Worm (Caenorhabditis elegans): ENCODE results near the gene F19G12.11.
"Not testable (repeated sequence)": the region's sequence is repeated elsewhere in the genome, so short reads cannot be mapped to it uniquely, and the experiment has no call there.

Gene F19G12.11

ce11 chrX:1445696-1446095 lies 19.4 kb upstream of the F19G12.11 start:
- TF ChIP-seq unc-62 (GFP tag; optimal IDR thresholded peaks at IDR 0.05), result no peak

DNA sequence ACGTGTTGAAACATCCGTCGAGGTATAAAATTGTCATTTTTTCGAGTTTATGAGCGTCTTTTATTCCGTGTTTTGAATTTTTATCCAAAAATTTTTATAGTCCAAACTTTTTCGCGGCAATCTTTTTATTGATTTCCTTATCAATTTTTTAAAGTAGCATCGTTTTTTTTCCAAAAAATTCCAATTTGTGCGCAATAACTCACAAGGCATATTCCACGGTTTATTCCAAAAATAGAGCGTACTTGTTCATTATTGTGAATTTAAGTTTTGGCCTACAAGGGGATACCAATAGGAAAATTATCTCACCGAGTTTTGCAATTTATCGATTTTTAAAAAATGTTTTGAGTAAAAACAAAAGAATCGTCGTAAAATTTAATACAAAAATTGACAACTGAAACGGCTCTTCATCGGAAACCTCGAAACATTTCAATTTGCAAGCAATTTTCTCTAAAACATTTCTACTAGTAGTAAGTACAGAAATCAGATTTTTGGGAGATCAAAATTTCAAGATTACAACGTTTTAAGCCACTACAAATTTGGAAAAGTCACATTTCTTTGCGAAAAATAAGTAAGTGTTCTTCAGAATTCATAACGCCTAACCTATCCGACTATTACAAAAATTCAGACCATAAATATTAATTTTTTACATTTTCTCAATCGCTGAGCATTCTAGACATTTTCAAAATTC lies 17.4 kb upstream of the F19G12.11 start:
- TF ChIP-seq unc-62 (GFP tag; optimal IDR thresholded peaks at IDR 0.05), result no peak

- no peak for TF ChIP-seq unc-62 (GFP tag; optimal IDR thresholded peaks at IDR 0.05)
Measured at ce11 chrX:1441602-1442183, 15.4 kb upstream of the F19G12.11 start.

- TF ChIP-seq unc-62 (GFP tag; optimal IDR thresholded peaks at IDR 0.05), result no peak
Measured at ce11 chrX:1440161-1440560, 13.8 kb upstream of the F19G12.11 start, which contains the start of gene sedl-1. sedl-1 (minus strand) TSS chrX:1440261.

ce11 chrX:1438925-1439324 lies 12.6 kb upstream of the F19G12.11 start:
- no peak for TF ChIP-seq unc-62 (GFP tag; optimal IDR thresholded peaks at IDR 0.05)

DNA sequence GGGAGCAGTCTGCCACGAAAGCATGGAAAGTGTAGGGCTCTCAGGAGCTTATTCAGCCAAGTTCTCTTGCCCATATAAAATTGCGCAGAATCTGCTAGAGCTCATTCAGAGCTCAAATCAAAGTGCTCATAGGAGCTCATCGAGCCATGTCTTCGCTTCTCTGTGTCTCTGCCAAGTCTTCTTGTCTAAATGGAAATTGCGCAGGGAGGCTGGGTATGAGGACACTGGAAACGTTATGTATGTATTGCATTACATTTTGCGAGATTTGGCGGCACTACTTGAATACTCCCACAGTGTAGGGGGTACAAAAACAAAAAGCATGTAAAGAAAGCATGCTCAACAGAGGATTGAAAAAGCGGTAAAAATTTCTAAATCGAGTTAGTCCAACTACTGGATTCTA lies 10.8 kb upstream of the F19G12.11 start:
- no peak for TF ChIP-seq unc-62 (GFP tag; optimal IDR thresholded peaks at IDR 0.05)

DNA sequence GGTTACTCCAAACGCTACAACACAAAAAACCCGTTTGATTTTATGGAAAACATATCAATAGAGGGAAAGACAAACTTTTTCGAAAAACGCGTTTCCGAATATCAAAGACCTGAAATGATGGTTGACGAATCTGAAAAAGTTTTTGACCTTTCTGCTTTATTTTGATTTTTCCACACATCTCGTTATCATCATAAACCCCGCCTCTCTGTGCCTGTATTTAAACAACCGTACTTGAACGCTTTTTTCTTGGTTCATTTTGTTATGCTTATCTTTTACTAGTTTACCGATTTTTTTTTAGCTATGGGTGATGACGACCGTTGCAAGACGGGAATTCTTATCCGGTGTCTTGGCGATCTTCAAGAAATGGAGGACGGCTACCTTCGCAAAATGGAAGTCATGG lies 4.4 kb upstream of the F19G12.11 start, which contains the start of gene F19G12.1:
Gene F19G12.1, plus strand, starts transcription at position 301 of the 400 bp plus-strand sequence.
- not testable (repeated sequence) for TF ChIP-seq unc-62 (GFP tag; optimal IDR thresholded peaks at IDR 0.05)

ce11 chrX:1424509-1424908 lies 1.8 kb downstream of the F19G12.11 start, which contains the start of gene F19G12.3:
F19G12.3 (plus strand) TSS chrX:1424809.
- TF ChIP-seq unc-62 (GFP tag; optimal IDR thresholded peaks at IDR 0.05), result no peak

DNA sequence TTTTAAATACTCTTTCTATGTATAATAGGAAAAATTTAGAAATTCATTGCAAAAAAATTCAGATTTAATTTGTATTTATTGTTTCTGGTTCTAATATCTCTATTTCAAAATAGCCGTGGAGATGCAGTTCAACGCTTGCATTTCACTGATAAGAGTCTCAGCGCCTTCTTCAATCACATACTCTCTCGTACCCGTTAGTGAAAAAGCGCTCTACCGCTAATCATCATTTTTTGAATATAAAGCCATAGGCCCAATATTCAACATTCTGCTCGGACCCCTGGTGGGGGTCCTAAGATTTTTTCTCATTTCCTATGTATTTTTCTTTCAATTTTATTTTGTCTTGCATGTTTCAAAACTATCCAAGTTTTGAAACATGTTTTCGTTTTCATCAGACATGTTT lies 5.8 kb downstream of the F19G12.11 start:
- TF ChIP-seq unc-62 (GFP tag; optimal IDR thresholded peaks at IDR 0.05), result no peak

ce11 chrX:1419163-1419696 lies 7.1 kb downstream of the F19G12.11 start, which contains the start of gene F19G12.9:
F19G12.9 (plus strand) TSS chrX:1419213.
- no peak for TF ChIP-seq unc-62 (GFP tag; optimal IDR thresholded peaks at IDR 0.05)

ce11 chrX:1416776-1417354 lies 9.5 kb downstream of the F19G12.11 start, which contains the start of the genes F19G12.4 and F19G12.8:
F19G12.4 (plus strand) TSS chrX:1417304.
F19G12.8 (plus strand) TSS chrX:1417320.
- no peak for TF ChIP-seq unc-62 (GFP tag; optimal IDR thresholded peaks at IDR 0.05)

ce11 chrX:1412844-1413243 lies 13.5 kb downstream of the F19G12.11 start, which contains the start of gene srh-19:
srh-19 (plus strand) TSS chrX:1413144.
- no peak for TF ChIP-seq unc-62 (GFP tag; optimal IDR thresholded peaks at IDR 0.05)

DNA sequence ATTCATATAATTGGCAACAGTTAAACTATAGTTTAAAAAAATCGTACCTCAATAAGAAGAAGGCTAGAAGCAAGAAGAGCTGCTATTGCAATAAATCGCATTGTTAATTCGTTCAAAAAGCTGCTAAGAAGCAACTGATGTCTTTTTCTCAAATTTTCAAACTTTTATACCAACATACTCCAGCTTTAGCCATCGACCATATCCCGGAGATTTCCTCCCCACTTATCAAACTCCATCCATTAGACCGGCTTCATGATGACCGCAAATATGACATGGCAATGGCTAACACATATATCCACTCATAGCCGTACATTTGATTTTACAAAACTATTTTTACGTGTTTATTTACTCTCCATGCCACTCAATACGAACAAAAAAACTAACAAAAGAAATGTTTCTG lies 15.8 kb downstream of the F19G12.11 start, which contains the start of gene abu-2:
Gene abu-2, minus strand, starts transcription at position 101 of the 400 bp plus-strand sequence.
- no peak for TF ChIP-seq unc-62 (GFP tag; optimal IDR thresholded peaks at IDR 0.05)

ce11 chrX:1409224-1409623 lies 17.1 kb downstream of the F19G12.11 start:
- no peak for TF ChIP-seq unc-62 (GFP tag; optimal IDR thresholded peaks at IDR 0.05)

DNA sequence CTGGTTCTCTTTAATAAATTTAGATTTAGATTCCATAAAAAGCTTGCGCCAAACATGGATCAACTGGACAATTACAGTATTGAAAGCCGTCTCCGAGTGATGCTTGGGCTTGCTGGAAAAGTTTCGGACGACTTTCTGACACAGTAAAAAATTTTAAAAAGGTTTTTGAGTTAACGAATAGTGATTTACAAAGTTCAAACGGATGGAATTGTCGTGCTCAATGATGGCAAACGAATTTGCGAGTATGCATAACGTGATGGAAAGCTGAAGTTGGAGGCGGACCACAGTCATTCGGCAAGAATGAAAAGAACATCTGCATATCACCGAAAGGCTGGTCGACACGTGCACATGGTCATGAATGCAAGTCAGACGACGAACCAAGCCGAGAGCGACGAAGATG lies 22.4 kb downstream of the F19G12.11 start, which contains the start of gene ZK402.1:
Gene ZK402.1, plus strand, starts transcription at position 301 of the 400 bp plus-strand sequence.
- not testable (repeated sequence) for TF ChIP-seq unc-62 (GFP tag; optimal IDR thresholded peaks at IDR 0.05)

DNA sequence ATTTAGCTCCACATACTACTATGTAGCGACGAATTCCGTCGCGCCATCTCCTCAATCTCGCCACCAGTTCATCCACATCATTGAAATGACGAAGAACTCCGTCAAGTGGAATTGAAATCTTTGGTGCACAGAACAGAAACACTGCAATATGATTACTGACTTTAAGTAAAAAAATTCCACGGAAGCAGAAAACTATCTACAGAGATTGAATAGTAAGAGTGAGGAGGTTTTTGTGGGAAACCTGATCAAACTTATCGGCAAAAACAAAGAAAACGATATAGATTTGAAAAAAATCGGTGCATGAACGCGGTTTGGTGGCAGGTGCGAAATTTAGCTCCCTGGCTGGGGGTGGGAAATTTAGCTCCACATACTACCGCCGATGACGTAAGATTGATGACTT lies 22.9 kb downstream of the F19G12.11 start, which contains the start of gene ZK402.2:
Gene ZK402.2, plus strand, starts transcription at position 301 of the 400 bp plus-strand sequence.
- TF ChIP-seq unc-62 (GFP tag; optimal IDR thresholded peaks at IDR 0.05), result not testable (repeated sequence)

Measured in whole organism, dauer.